Fruit fly (Drosophila melanogaster): ENCODE data around the gene CG3457.

CG3457 gene

dm6 chrX:2141854-2142216 is 45.8 kb upstream of the CG3457 start:
- TF ChIP-seq Eip75B (GFP tag; optimal IDR thresholded peaks at IDR 0.05): no peak
- peak; percentile 6 for TF ChIP-seq net (GFP tag; optimal IDR thresholded peaks at IDR 0.05)
- peak; percentile 1 for TF ChIP-seq CG16779 (tag; optimal IDR thresholded peaks at IDR 0.05)
- no peak for TF ChIP-seq CG8119 (GFP tag; IDR thresholded peaks at IDR 0.05)
- TF ChIP-seq cyc (GFP tag; optimal IDR thresholded peaks at IDR 0.05): peak; percentile 41
- peak; percentile 22 for TF ChIP-seq Blimp-1 (GFP tag; optimal IDR thresholded peaks at IDR 0.05)
- no peak for TF ChIP-seq Eip93F (GFP tag; optimal IDR thresholded peaks at IDR 0.05)
- peak; percentile 50 for TF ChIP-seq CG32006 (GFP tag; optimal IDR thresholded peaks at IDR 0.05)
- peak; percentile 42 for TF ChIP-seq CG3919 (GFP tag; optimal IDR thresholded peaks at IDR 0.05)
- peak; percentile 95 for TF ChIP-seq fkh (GFP tag; optimal IDR thresholded peaks at IDR 0.05)
- no peak for TF ChIP-seq Hr38 (GFP tag; optimal IDR thresholded peaks at IDR 0.05)
- no peak for TF ChIP-seq Gug (GFP tag; IDR thresholded peaks at IDR 0.05)
- peak; percentile 86 for TF ChIP-seq Eip78C (GFP tag)
- no peak for TF ChIP-seq CG8319 (GFP tag; optimal IDR thresholded peaks at IDR 0.05)
- TF ChIP-seq Lpt (GFP tag; optimal IDR thresholded peaks at IDR 0.05): no peak
- TF ChIP-seq Ets21C (GFP tag; optimal IDR thresholded peaks at IDR 0.05): no peak
- no peak for TF ChIP-seq CG4318 (GFP tag; optimal IDR thresholded peaks at IDR 0.05)
- TF ChIP-seq topi (GFP tag; optimal IDR thresholded peaks at IDR 0.05): peak; percentile 31
- TF ChIP-seq CG8632 (GFP tag; optimal IDR thresholded peaks at IDR 0.05): peak; percentile 37
- peak; percentile 75 for TF ChIP-seq svp (GFP tag)
- TF ChIP-seq Smox (GFP tag; optimal IDR thresholded peaks at IDR 0.05): no peak
- TF ChIP-seq Ets96B (tag; optimal IDR thresholded peaks at IDR 0.05): peak; percentile 16
- no peak for TF ChIP-seq Sox14 (GFP tag; optimal IDR thresholded peaks at IDR 0.05)
- no peak for TF ChIP-seq dac (GFP tag; optimal IDR thresholded peaks at IDR 0.05)
- TF ChIP-seq CG15336 (GFP tag; IDR thresholded peaks at IDR 0.05): peak; percentile 55
- no peak for TF ChIP-seq Hr39 (GFP tag; optimal IDR thresholded peaks at IDR 0.05)
- peak; percentile 22 for TF ChIP-seq CG11762 (GFP tag; optimal IDR thresholded peaks at IDR 0.05; ENCODE audit: insufficient read depth)
- TF ChIP-seq CG6808 (GFP tag; optimal IDR thresholded peaks at IDR 0.05): peak; percentile 53
- TF ChIP-seq spab (GFP tag; optimal IDR thresholded peaks at IDR 0.05): no peak
- peak; percentile 85 for TF ChIP-seq vri (GFP tag; optimal IDR thresholded peaks at IDR 0.05)
- peak; percentile 14 for TF ChIP-seq CG7368 (GFP tag; optimal IDR thresholded peaks at IDR 0.05)
- TF ChIP-seq CG10631 (GFP tag; optimal IDR thresholded peaks at IDR 0.05): peak; percentile 30
- TF ChIP-seq dsx (GFP tag; optimal IDR thresholded peaks at IDR 0.05; ENCODE audit: poor library complexity, severe bottlenecking): no peak
- no peak for TF ChIP-seq fd85E (GFP tag; optimal IDR thresholded peaks at IDR 0.05)
- no peak for TF ChIP-seq acj6 (GFP tag; optimal IDR thresholded peaks at IDR 0.05)
- TF ChIP-seq CG3032 (tag; optimal IDR thresholded peaks at IDR 0.05): peak; percentile 36
- TF ChIP-seq CG11902 (GFP tag; optimal IDR thresholded peaks at IDR 0.05): no peak
- TF ChIP-seq Sox15 (GFP tag; optimal IDR thresholded peaks at IDR 0.05): no peak
- peak; percentile 12 for TF ChIP-seq CG10669 (GFP tag; optimal IDR thresholded peaks at IDR 0.05)
- TF ChIP-seq CG9139 (GFP tag; optimal IDR thresholded peaks at IDR 0.05): no peak
- peak; percentile 9 for TF ChIP-seq pdm3 (GFP tag; optimal IDR thresholded peaks at IDR 0.05)
- no peak for TF ChIP-seq CG1621 (tag; optimal IDR thresholded peaks at IDR 0.05)
- peak; percentile 59 for TF ChIP-seq CG6276 (GFP tag; optimal IDR thresholded peaks at IDR 0.05)
- TF ChIP-seq fd59A (GFP tag; optimal IDR thresholded peaks at IDR 0.05): no peak
- peak in 1 of 2 experiments; percentile 64 for TF ChIP-seq ss (GFP tag; optimal IDR thresholded peaks at IDR 0.05)
- TF ChIP-seq lz (GFP tag; optimal IDR thresholded peaks at IDR 0.05): no peak
- peak; percentile 58 for TF ChIP-seq Met (GFP tag; optimal IDR thresholded peaks at IDR 0.05)
- TF ChIP-seq CG6854 (GFP tag; optimal IDR thresholded peaks at IDR 0.05): peak; percentile 46
- TF ChIP-seq CG31627 (GFP tag; optimal IDR thresholded peaks at IDR 0.05): no peak
- peak; percentile 52 for TF ChIP-seq Sox102F (GFP tag; optimal IDR thresholded peaks at IDR 0.05)
- peak; percentile 35; the same call in 1 of the 3 replicates for TF ChIP-seq CG6163 (GFP tag; IDR thresholded peaks at IDR 0.05)
- TF ChIP-seq achi (GFP tag; optimal IDR thresholded peaks at IDR 0.05): peak; percentile 29
- peak; percentile 59 for TF ChIP-seq eg (GFP tag; IDR thresholded peaks at IDR 0.05)

Data from whole organism, prepupa.